Worm (Caenorhabditis elegans) whole organism, early embryonic: ENCODE measurements around the gene C07A9.10.

Experiments used
- ama-1 ChIP-seq: fragments of 150-350 bp; optimal IDR thresholded peaks from 2 replicates; lab custom pipeline; 2014
- hmg-4 ChIP-seq: fragments of 200-800 bp; sonication (Bioruptor generic); optimal IDR thresholded peaks from 2 replicates; lab custom pipeline; 2018; ENCODE audit warnings: mild to moderate bottlenecking, missing genetic modification characterization, missing compliant biosample characterization

- TF ChIP-seq ama-1 (lab: Kevin White, UChicago) (no peak), hmg-4 (GFP tag; lab: Kevin White, UChicago) (no peak)
These were observed 34.0 kb downstream of the C07A9.10 start, which contains the start of gene C15H7.3 for ce11 chrIII:9651871-9652270.
